Comparison of ENCODE assay signal across 3 fruit fly cellular contexts in genomic region chr2L:9633811-9634436, dm6.
TF ChIP-seq lines count a peak whose summit lies in the region.

Gene Apoltp, plus strand, starts transcription at chr2L:9634179.

TF ChIP-seq in whole organism, embryonic, 481 proteins besides CTCF, POLR2A, EP300 and RAD21 (continued from another document and continues in another):
- TF ChIP-seq Sox100B (GFP tag; optimal IDR thresholded peaks at IDR 0.05; lab: Kevin White, UChicago), result peak; percentile 52
- TF ChIP-seq Lpt (GFP tag; optimal IDR thresholded peaks at IDR 0.05; lab: Kevin White, UChicago), result no peak
- TF ChIP-seq D19B (GFP tag; optimal IDR thresholded peaks at IDR 0.05; lab: Kevin White, UChicago), result peak; percentile 63
- 0 out of 3 replicates have a peak, but pooled peaks have one; percentile 21 for TF ChIP-seq Optix (GFP tag; IDR thresholded peaks at IDR 0.05; lab: Robert Waterston, UW)
- TF ChIP-seq seq (GFP tag; IDR thresholded peaks at IDR 0.05; lab: Robert Waterston, UW), result peak; percentile 55
- no peak for TF ChIP-seq Bgb (GFP tag; IDR thresholded peaks at IDR 0.05; lab: Robert Waterston, UW; ENCODE audit: partially characterized antibody)
- TF ChIP-seq sqz (GFP tag; optimal IDR thresholded peaks at IDR 0.05; lab: Kevin White, UChicago), result no peak
- peak; percentile 31 for TF ChIP-seq CG4854 (GFP tag; optimal IDR thresholded peaks at IDR 0.05; lab: Kevin White, UChicago)
- no peak for TF ChIP-seq CG2875 (GFP tag; optimal IDR thresholded peaks at IDR 0.05; lab: Kevin White, UChicago)
- TF ChIP-seq maf-S (GFP tag; optimal IDR thresholded peaks at IDR 0.05; lab: Kevin White, UChicago), result no peak
- no peak for TF ChIP-seq eyg (GFP tag; optimal IDR thresholded peaks at IDR 0.05; lab: Kevin White, UChicago)
- no peak for TF ChIP-seq ac (GFP tag; optimal IDR thresholded peaks at IDR 0.05; lab: Kevin White, UChicago)
- no peak for TF ChIP-seq h (optimal IDR thresholded peaks at IDR 0.05; lab: Kevin White, UChicago)
- TF ChIP-seq Xbp1 (GFP tag; optimal IDR thresholded peaks at IDR 0.05; lab: Kevin White, UChicago), result peak; percentile 48
- no peak for TF ChIP-seq ERR (GFP tag; optimal IDR thresholded peaks at IDR 0.05; lab: Kevin White, UChicago)
- no peak for TF ChIP-seq ab (GFP tag; optimal IDR thresholded peaks at IDR 0.05; lab: Kevin White, UChicago)
- no peak for TF ChIP-seq dan (GFP tag; IDR thresholded peaks at IDR 0.05; lab: Robert Waterston, UW)
- peak; percentile 71 for TF ChIP-seq CG6854 (GFP tag; optimal IDR thresholded peaks at IDR 0.05; lab: Kevin White, UChicago)
- no peak for TF ChIP-seq wor (GFP tag; IDR thresholded peaks at IDR 0.05; lab: Robert Waterston, UW)
- TF ChIP-seq Nf-YC (tag; optimal IDR thresholded peaks at IDR 0.05; lab: Kevin White, UChicago), result no peak
- peak; percentile 79 for TF ChIP-seq CG2712 (tag; optimal IDR thresholded peaks at IDR 0.05; lab: Kevin White, UChicago)
- peak; percentile 64 for TF ChIP-seq CG15269 (tag; optimal IDR thresholded peaks at IDR 0.05; lab: Kevin White, UChicago)
- no peak for TF ChIP-seq CG4707 (GFP tag; optimal IDR thresholded peaks at IDR 0.05; lab: Kevin White, UChicago)
- TF ChIP-seq CoRest (tag; optimal IDR thresholded peaks at IDR 0.05; lab: Kevin White, UChicago), result peak; percentile 64
- TF ChIP-seq Ssrp (tag; optimal IDR thresholded peaks at IDR 0.05; lab: Kevin White, UChicago), result peak; percentile 46
- TF ChIP-seq CG5180 (GFP tag; optimal IDR thresholded peaks at IDR 0.05; lab: Kevin White, UChicago), result peak; percentile 45
- peak; percentile 23 for TF ChIP-seq dmrt11E (tag; optimal IDR thresholded peaks at IDR 0.05; lab: Kevin White, UChicago)
- 0 out of 2 replicates have a peak, but pooled peaks have one; percentile 35 for TF ChIP-seq klu (GFP tag; IDR thresholded peaks at IDR 0.05; lab: Robert Waterston, UW)
- TF ChIP-seq otp (GFP tag; IDR thresholded peaks at IDR 0.05; lab: Robert Waterston, UW), result 0 out of 3 replicates have a peak, but pooled peaks have one; percentile 20
- TF ChIP-seq CG15073 (GFP tag; optimal IDR thresholded peaks at IDR 0.05; lab: Kevin White, UChicago), result no peak
- TF ChIP-seq CG30020 (tag; optimal IDR thresholded peaks at IDR 0.05; lab: Kevin White, UChicago), result no peak
- peak; percentile 35 for TF ChIP-seq CG12659 (GFP tag; optimal IDR thresholded peaks at IDR 0.05; lab: Kevin White, UChicago)
- TF ChIP-seq sob (GFP tag; IDR thresholded peaks at IDR 0.05; lab: Robert Waterston, UW), result peak; percentile 84
- TF ChIP-seq Xrp1 (GFP tag; IDR thresholded peaks at IDR 0.05; lab: Robert Waterston, UW), result peak; percentile 77
- no peak for TF ChIP-seq kah (GFP tag; optimal IDR thresholded peaks at IDR 0.05; lab: Kevin White, UChicago)
- TF ChIP-seq tup (GFP tag; optimal IDR thresholded peaks at IDR 0.05; lab: Kevin White, UChicago), result peak; percentile 35
- TF ChIP-seq Hr51 (GFP tag; optimal IDR thresholded peaks at IDR 0.05; lab: Kevin White, UChicago), result peak in 1 of 2 experiments; percentile 78
- peak; percentile 58 for TF ChIP-seq CG6272 (GFP tag; IDR thresholded peaks at IDR 0.05; lab: Robert Waterston, UW)
- no peak for TF ChIP-seq Fer2 (tag; optimal IDR thresholded peaks at IDR 0.05; lab: Kevin White, UChicago)
- no peak for TF ChIP-seq CG2129 (GFP tag; IDR thresholded peaks at IDR 0.05; lab: Robert Waterston, UW; ENCODE audit: partially characterized antibody)
- peak; percentile 82 for TF ChIP-seq Ptx1 (GFP tag; IDR thresholded peaks at IDR 0.05; lab: Robert Waterston, UW)
- TF ChIP-seq PHDP (tag; optimal IDR thresholded peaks at IDR 0.05; lab: Kevin White, UChicago), result peak; percentile 63
- TF ChIP-seq CG4424 (GFP tag; optimal IDR thresholded peaks at IDR 0.05; lab: Kevin White, UChicago), result peak; percentile 57
- TF ChIP-seq CG16813 (GFP tag; IDR thresholded peaks at IDR 0.05; lab: Robert Waterston, UW; ENCODE audit: partially characterized antibody), result no peak

TF ChIP-seq in whole organism, prepupa, 60 proteins besides CTCF, POLR2A, EP300 and RAD21 (continued from another document):
- no peak for TF ChIP-seq CG6854 (GFP tag; optimal IDR thresholded peaks at IDR 0.05; lab: Kevin White, UChicago)
- TF ChIP-seq dsx (GFP tag; optimal IDR thresholded peaks at IDR 0.05; lab: Kevin White, UChicago; ENCODE audit: poor library complexity, severe bottlenecking), result peak; percentile 80
- TF ChIP-seq fd59A (GFP tag; optimal IDR thresholded peaks at IDR 0.05; lab: Kevin White, UChicago), result no peak
- TF ChIP-seq CG8319 (GFP tag; optimal IDR thresholded peaks at IDR 0.05; lab: Kevin White, UChicago), result peak; percentile 48
- TF ChIP-seq ss (GFP tag; optimal IDR thresholded peaks at IDR 0.05; lab: Kevin White, UChicago), result peak; percentile 60 to 78
- peak; percentile 76 for TF ChIP-seq spab (GFP tag; optimal IDR thresholded peaks at IDR 0.05; lab: Kevin White, UChicago)
- TF ChIP-seq CG31627 (GFP tag; optimal IDR thresholded peaks at IDR 0.05; lab: Kevin White, UChicago), result peak; percentile 43
- peak; percentile 73 for TF ChIP-seq esn (GFP tag; optimal IDR thresholded peaks at IDR 0.05; lab: Kevin White, UChicago)
- TF ChIP-seq CG16779 (tag; optimal IDR thresholded peaks at IDR 0.05; lab: Kevin White, UChicago), result peak; percentile 46
- TF ChIP-seq salr (GFP tag; optimal IDR thresholded peaks at IDR 0.05; lab: Kevin White, UChicago), result peak; percentile 30 to 33
- TF ChIP-seq pdm3 (GFP tag; optimal IDR thresholded peaks at IDR 0.05; lab: Kevin White, UChicago), result peak; percentile 55
- TF ChIP-seq CG10631 (GFP tag; optimal IDR thresholded peaks at IDR 0.05; lab: Kevin White, UChicago), result peak; percentile 60
- peak; percentile 74 for TF ChIP-seq Gug (GFP tag; IDR thresholded peaks at IDR 0.05; lab: Robert Waterston, UW)
- peak; percentile 57 for TF ChIP-seq CG6792 (GFP tag; optimal IDR thresholded peaks at IDR 0.05; lab: Kevin White, UChicago)
- peak; percentile 36 for TF ChIP-seq Sox15 (GFP tag; optimal IDR thresholded peaks at IDR 0.05; lab: Kevin White, UChicago)
- peak; percentile 71 for TF ChIP-seq Eip75B (GFP tag; optimal IDR thresholded peaks at IDR 0.05; lab: Kevin White, UChicago)
- TF ChIP-seq Lpt (GFP tag; optimal IDR thresholded peaks at IDR 0.05; lab: Kevin White, UChicago), result no peak
- peak; percentile 84 for TF ChIP-seq Ets96B (tag; optimal IDR thresholded peaks at IDR 0.05; lab: Kevin White, UChicago)
- TF ChIP-seq CG11294 (GFP tag; IDR thresholded peaks at IDR 0.05; lab: Robert Waterston, UW), result peak; percentile 63
- peak; percentile 60 for TF ChIP-seq acj6 (GFP tag; optimal IDR thresholded peaks at IDR 0.05; lab: Kevin White, UChicago)
- peak; percentile 65 for TF ChIP-seq CG7368 (GFP tag; optimal IDR thresholded peaks at IDR 0.05; lab: Kevin White, UChicago)
- peak; percentile 66 for TF ChIP-seq CG6808 (GFP tag; optimal IDR thresholded peaks at IDR 0.05; lab: Kevin White, UChicago)
- peak; percentile 64 for TF ChIP-seq CG32006 (GFP tag; optimal IDR thresholded peaks at IDR 0.05; lab: Kevin White, UChicago)
- TF ChIP-seq OdsH (GFP tag; optimal IDR thresholded peaks at IDR 0.05; lab: Kevin White, UChicago), result peak; percentile 62
- TF ChIP-seq fd85E (GFP tag; optimal IDR thresholded peaks at IDR 0.05; lab: Kevin White, UChicago), result no peak
- TF ChIP-seq svp (GFP tag; lab: Kevin White, UChicago), result peak; percentile 100
- TF ChIP-seq Eip78C (GFP tag; lab: Kevin White, UChicago), result peak; percentile 95
- TF ChIP-seq Hr4 (GFP tag; optimal IDR thresholded peaks at IDR 0.05; lab: Kevin White, UChicago), result peak; percentile 68
- TF ChIP-seq CG6276 (GFP tag; optimal IDR thresholded peaks at IDR 0.05; lab: Kevin White, UChicago), result peak; percentile 69
- TF ChIP-seq CG8119 (GFP tag; IDR thresholded peaks at IDR 0.05; lab: Robert Waterston, UW), result peak; percentile 70
- peak; percentile 69 for TF ChIP-seq Met (GFP tag; optimal IDR thresholded peaks at IDR 0.05; lab: Kevin White, UChicago)
- peak; percentile 75 for TF ChIP-seq cyc (GFP tag; optimal IDR thresholded peaks at IDR 0.05; lab: Kevin White, UChicago)
- TF ChIP-seq CG11762 (GFP tag; optimal IDR thresholded peaks at IDR 0.05; lab: Kevin White, UChicago; ENCODE audit: insufficient read depth), result peak; percentile 57
- peak; percentile 31 for TF ChIP-seq CG9139 (GFP tag; optimal IDR thresholded peaks at IDR 0.05; lab: Kevin White, UChicago)
- TF ChIP-seq CG11902 (GFP tag; optimal IDR thresholded peaks at IDR 0.05; lab: Kevin White, UChicago), result peak; percentile 57
- peak; percentile 35 for TF ChIP-seq Blimp-1 (GFP tag; optimal IDR thresholded peaks at IDR 0.05; lab: Kevin White, UChicago)
- peak; percentile 20 for TF ChIP-seq Hr39 (GFP tag; optimal IDR thresholded peaks at IDR 0.05; lab: Kevin White, UChicago)
- TF ChIP-seq Sox102F (GFP tag; optimal IDR thresholded peaks at IDR 0.05; lab: Kevin White, UChicago), result peak; percentile 70

TF ChIP-seq in whole organism, wandering third instar larva, 38 proteins besides CTCF, POLR2A, EP300 and RAD21 (continued from another document):
- TF ChIP-seq tai (GFP tag; optimal IDR thresholded peaks at IDR 0.05; lab: Kevin White, UChicago), result no peak
- TF ChIP-seq sv (GFP tag; optimal IDR thresholded peaks at IDR 0.05; lab: Kevin White, UChicago), result peak; percentile 8
- TF ChIP-seq fru (GFP tag; optimal IDR thresholded peaks at IDR 0.05; lab: Kevin White, UChicago), result peak; percentile 78
- no peak for TF ChIP-seq dl (GFP tag; optimal IDR thresholded peaks at IDR 0.05; lab: Kevin White, UChicago; ENCODE audit: insufficient read depth in 1 of 2, partially characterized antibody in 2 of 2)
- TF ChIP-seq Abd-B (GFP tag; optimal IDR thresholded peaks at IDR 0.05; lab: Kevin White, UChicago), result no peak
- no peak for TF ChIP-seq CG9705 (GFP tag; optimal IDR thresholded peaks at IDR 0.05; lab: Kevin White, UChicago)
- TF ChIP-seq h (GFP tag; optimal IDR thresholded peaks at IDR 0.05; lab: Kevin White, UChicago), result peak; percentile 85
- TF ChIP-seq N (GFP tag; optimal IDR thresholded peaks at IDR 0.05; lab: Kevin White, UChicago), result no peak
- peak; percentile 58 for TF ChIP-seq br (GFP tag; optimal IDR thresholded peaks at IDR 0.05; lab: Kevin White, UChicago)
- TF ChIP-seq foxo (GFP tag; optimal IDR thresholded peaks at IDR 0.05; lab: Kevin White, UChicago), result peak in 1 of 2 experiments; percentile 85
- peak; percentile 55 for TF ChIP-seq Sp1 (GFP tag; optimal IDR thresholded peaks at IDR 0.05; lab: Kevin White, UChicago)
